Fruit fly (Drosophila melanogaster): ENCODE measurements around the gene Eip93F.

- no peak for TF ChIP-seq Pif1B (GFP tag; optimal IDR thresholded peaks at IDR 0.05)
- no peak for TF ChIP-seq fd96Ca (GFP tag; IDR thresholded peaks at IDR 0.05)
- no peak for TF ChIP-seq CG32121 (GFP tag; IDR thresholded peaks at IDR 0.05)
- no peak for TF ChIP-seq CG15710 (tag; optimal IDR thresholded peaks at IDR 0.05)
- no peak for TF ChIP-seq CG13204 (GFP tag; optimal IDR thresholded peaks at IDR 0.05)
- no peak for TF ChIP-seq EcR (GFP tag; optimal IDR thresholded peaks at IDR 0.05)
- no peak for TF ChIP-seq CG17806 (tag; optimal IDR thresholded peaks at IDR 0.05)
- TF ChIP-seq CG34367 (tag; optimal IDR thresholded peaks at IDR 0.05), result no peak
These were observed 78.8 kb downstream of the Eip93F start for dm6 chr3R:22027743-22028099.

Measured in whole organism, pupa.